Fruit fly (Drosophila melanogaster) whole organism, embryonic: ENCODE data around the gene DCTN1-p150.

Source experiments
- Antp ChIP-seq: fragments of 200-800 bp; sonication (Bioruptor generic); optimal IDR thresholded peaks from 3 replicates; lab custom pipeline; 2016; ENCODE audit warnings: missing biosample characterization, missing genetic modification characterization
- CG13296 ChIP-seq: fragments of 200-800 bp; sonication (Bioruptor generic); optimal IDR thresholded peaks from 3 replicates; lab custom pipeline; 2018; ENCODE audit warnings: missing biosample characterization, mild to moderate bottlenecking, missing genetic modification characterization
- CG15269 ChIP-seq: fragments of 200-800 bp; sonication (Bioruptor generic); optimal IDR thresholded peaks from 2 replicates; lab custom pipeline; 2018; ENCODE audit warnings: missing biosample characterization, mild to moderate bottlenecking, missing genetic modification characterization, moderate library complexity
- CG3163 ChIP-seq: fragments of 200-800 bp; sonication (Bioruptor generic); optimal IDR thresholded peaks from 3 replicates; lab custom pipeline; 2016; ENCODE audit warnings: missing biosample characterization, missing genetic modification characterization
- CG33557 ChIP-seq: fragments of 200-800 bp; sonication (Bioruptor generic); optimal IDR thresholded peaks from 2 replicates; lab custom pipeline; 2019; ENCODE audit warnings: missing biosample characterization, mild to moderate bottlenecking, missing genetic modification characterization, moderate library complexity
- CG34224 ChIP-seq: fragments of 200-800 bp; sonication (Bioruptor generic); IDR thresholded peaks from 3 replicates; pipeline ENCODE4 v1.3.6; 2022; ENCODE audit warnings: missing biosample characterization, missing genetic modification characterization; ENCODE audit not compliant: partially characterized antibody
- CG34376 ChIP-seq: fragments of 200-800 bp; sonication (Bioruptor generic); optimal IDR thresholded peaks from 2 replicates; lab custom pipeline; 2018; ENCODE audit warnings: missing biosample characterization, mild to moderate bottlenecking, missing genetic modification characterization
- CG4360 ChIP-seq: fragments of 200-800 bp; sonication (Bioruptor generic); IDR thresholded peaks from 2 replicates; pipeline ENCODE4 v1.3.6; 2022; ENCODE audit warnings: missing biosample characterization, missing genetic modification characterization
- CG5180 ChIP-seq: fragments of 200-800 bp; sonication (Bioruptor generic); optimal IDR thresholded peaks from 3 replicates; lab custom pipeline; 2017; ENCODE audit warnings: missing biosample characterization, missing genetic modification characterization, mild to moderate bottlenecking, moderate library complexity, missing genetic modification reagents
- CG6813 ChIP-seq: fragments of 200-800 bp; sonication (Bioruptor generic); optimal IDR thresholded peaks from 2 replicates; lab custom pipeline; 2017; ENCODE audit warnings: missing biosample characterization, missing genetic modification characterization, mild to moderate bottlenecking, moderate library complexity, missing genetic modification reagents
- CG6854 ChIP-seq: fragments of 200-800 bp; sonication (Bioruptor generic); optimal IDR thresholded peaks from 3 replicates; lab custom pipeline; 2017; ENCODE audit warnings: missing biosample characterization, mild to moderate bottlenecking, missing genetic modification characterization
- Deaf1 ChIP-seq: fragments of 200-800 bp; optimal IDR thresholded peaks from 3 replicates; lab custom pipeline; 2019; ENCODE audit warnings: missing biosample characterization, mild to moderate bottlenecking, missing genetic modification characterization, moderate library complexity
- E2f1 ChIP-seq: fragments of 200-800 bp; sonication (Bioruptor generic); IDR thresholded peaks from 2 replicates; pipeline ENCODE4 v1.3.6; 2022; ENCODE audit warnings: missing biosample characterization, missing genetic modification characterization
- E2f2 ChIP-seq: fragments of 200-800 bp; sonication (Bioruptor generic); IDR thresholded peaks from 2 replicates; pipeline ENCODE4 v1.3.6; 2022; ENCODE audit warnings: missing biosample characterization, missing genetic modification characterization
- Eip74EF ChIP-seq, 2 experiments: fragments of 200-800 bp in 1 of 2; fragments of >200 bp in 1 of 2; sonication (Bioruptor generic) in 1 of 2; optimal IDR thresholded peaks; 2 replicates each; lab custom pipeline; 2017 to 2019; ENCODE audit warnings: missing biosample characterization in 2 of 2, missing genetic modification characterization in 2 of 2, mild to moderate bottlenecking in 1 of 2, moderate library complexity in 1 of 2
- Ets97D ChIP-seq: fragments of 200-800 bp; sonication (Bioruptor generic); optimal IDR thresholded peaks from 3 replicates; lab custom pipeline; 2016; ENCODE audit warnings: missing biosample characterization, missing genetic modification characterization
- HHEX ChIP-seq: fragments of 200-800 bp; sonication (Bioruptor generic); optimal IDR thresholded peaks from 3 replicates; lab custom pipeline; 2017; ENCODE audit warnings: missing biosample characterization, mild to moderate bottlenecking, missing genetic modification characterization, missing genetic modification reagents
- HLH4C ChIP-seq: fragments of 200-800 bp; sonication (Bioruptor generic); IDR thresholded peaks from 3 replicates; pipeline ENCODE4 v1.3.6; 2022; ENCODE audit warnings: missing biosample characterization, missing genetic modification characterization; ENCODE audit not compliant: partially characterized antibody
- HmgD ChIP-seq: fragments of 200-800 bp; sonication (Bioruptor generic); optimal IDR thresholded peaks from 3 replicates; lab custom pipeline; 2016; ENCODE audit warnings: missing biosample characterization, missing genetic modification characterization
- Hr78 ChIP-seq, 2 experiments: fragments of 200-800 bp in 1 of 2; fragments of >200 bp in 1 of 2; sonication (Bioruptor generic) in 1 of 2; optimal IDR thresholded peaks; 2 replicates each; lab custom pipeline; 2017 to 2019; ENCODE audit warnings: missing biosample characterization in 2 of 2, missing genetic modification characterization in 2 of 2, mild to moderate bottlenecking in 1 of 2, moderate library complexity in 1 of 2
- Med ChIP-seq: fragments of 200-800 bp; sonication (Bioruptor generic); peaks from one replicate; lab custom pipeline; 2016; ENCODE audit warnings: missing biosample characterization, missing genetic modification characterization, mild to moderate bottlenecking, inconsistent platforms, moderate library complexity
- Trl ChIP-seq, 3 experiments: fragments of >200 bp in 2 of 3; fragments of 200-800 bp in 1 of 3; sonication (Bioruptor generic) in 1 of 3; optimal IDR thresholded peaks; 2 replicates in 1 of 3; 3 replicates in 2 of 3; lab custom pipeline; 2016 to 2017; ENCODE audit warnings: missing biosample characterization in 1 of 3, missing genetic modification characterization in 1 of 3
- bsh ChIP-seq, 2 experiments: fragments of 200-800 bp; sonication (Bioruptor generic); optimal IDR thresholded peaks; 2 replicates each; lab custom pipeline; 2017 to 2018; ENCODE audit warnings: mild to moderate bottlenecking in 2 of 2, missing biosample characterization in 2 of 2, missing genetic modification characterization in 2 of 2, moderate library complexity in 1 of 2
- btn ChIP-seq: fragments of 200-800 bp; sonication (Bioruptor generic); optimal IDR thresholded peaks from 2 replicates; lab custom pipeline; 2016; ENCODE audit warnings: missing biosample characterization, missing genetic modification characterization
- chinmo ChIP-seq: fragments of 200-800 bp; sonication (Bioruptor generic); IDR thresholded peaks from 4 replicates; pipeline ENCODE4 v1.3.6; 2022; ENCODE audit warnings: missing biosample characterization, missing genetic modification characterization; ENCODE audit not compliant: partially characterized antibody
- chn ChIP-seq: fragments of 200-800 bp; sonication (Bioruptor generic); optimal IDR thresholded peaks from 2 replicates; lab custom pipeline; 2016; ENCODE audit warnings: missing biosample characterization, missing genetic modification characterization
- ci ChIP-seq: fragments of 200-800 bp; sonication (Bioruptor generic); IDR thresholded peaks from 3 replicates; pipeline ENCODE4 v1.3.6; 2022; ENCODE audit warnings: missing biosample characterization, missing genetic modification characterization
- danr ChIP-seq: fragments of 200-800 bp; sonication (Bioruptor generic); IDR thresholded peaks from 2 replicates; pipeline ENCODE4 v1.3.6; 2022; ENCODE audit warnings: missing biosample characterization, missing genetic modification characterization
- hkb ChIP-seq, 2 experiments: fragments of 200-800 bp in 1 of 2; fragments of >200 bp in 1 of 2; sonication (Bioruptor generic) in 1 of 2; IDR thresholded peaks in 1 of 2; optimal IDR thresholded peaks in 1 of 2; 2 replicates each; pipeline versions ENCODE4 v1.3.6 to Lab custom; 2017 to 2022; ENCODE audit warnings: missing biosample characterization in 1 of 2, missing genetic modification characterization in 1 of 2
- kni ChIP-seq: fragments of 200-800 bp; sonication (Bioruptor generic); optimal IDR thresholded peaks from 3 replicates; lab custom pipeline; 2017; ENCODE audit warnings: mild to moderate bottlenecking, missing biosample characterization, missing genetic modification reagents, missing genetic modification characterization
- nom ChIP-seq: fragments of 200-800 bp; sonication (Bioruptor generic); optimal IDR thresholded peaks from 2 replicates; lab custom pipeline; 2017; ENCODE audit warnings: missing biosample characterization, missing genetic modification characterization, mild to moderate bottlenecking, moderate library complexity, missing genetic modification reagents
- odd ChIP-seq: fragments of 200-800 bp; sonication (Bioruptor generic); optimal IDR thresholded peaks from 2 replicates; lab custom pipeline; 2017; ENCODE audit warnings: missing biosample characterization, mild to moderate bottlenecking, missing genetic modification characterization
- pros ChIP-seq: fragments of 200-800 bp; sonication (Bioruptor generic); optimal IDR thresholded peaks from 3 replicates; lab custom pipeline; 2019; ENCODE audit warnings: missing biosample characterization, mild to moderate bottlenecking, missing genetic modification characterization, moderate library complexity
- sens ChIP-seq: fragments of 200-800 bp; sonication (Bioruptor generic); peaks from one replicate; lab custom pipeline; 2016; ENCODE audit warnings: missing biosample characterization, missing genetic modification characterization
- slou ChIP-seq: fragments of 200-800 bp; sonication (Bioruptor generic); optimal IDR thresholded peaks from 3 replicates; lab custom pipeline; 2016; ENCODE audit warnings: missing biosample characterization, missing genetic modification characterization
- sna ChIP-seq: fragments of 200-800 bp; sonication (Bioruptor generic); IDR thresholded peaks from 2 replicates; pipeline ENCODE4 v1.3.6; 2022; ENCODE audit warnings: missing biosample characterization, missing genetic modification characterization; ENCODE audit not compliant: partially characterized antibody
- so ChIP-seq: fragments of 200-800 bp; sonication (Bioruptor generic); IDR thresholded peaks from 3 replicates; pipeline ENCODE4 v1.3.6; 2022; ENCODE audit warnings: missing biosample characterization, missing genetic modification characterization
- sqz ChIP-seq: fragments of 200-800 bp; sonication (Bioruptor generic); optimal IDR thresholded peaks from 3 replicates; lab custom pipeline; 2018; ENCODE audit warnings: missing biosample characterization, mild to moderate bottlenecking, missing genetic modification characterization
- stwl ChIP-seq: fragments of 200-800 bp; sonication (Bioruptor generic); optimal IDR thresholded peaks from 3 replicates; lab custom pipeline; 2018; ENCODE audit warnings: missing biosample characterization, mild to moderate bottlenecking, missing genetic modification characterization, moderate library complexity
- ttk ChIP-seq: fragments of 200-800 bp; sonication (Bioruptor generic); IDR thresholded peaks from 2 replicates; pipeline ENCODE4 v2.1.2; 2022; ENCODE audit warnings: missing biosample characterization, missing genetic modification characterization
- wdn ChIP-seq: fragments of 200-800 bp; sonication (Bioruptor generic); IDR thresholded peaks from 2 replicates; pipeline ENCODE4 v1.3.6; 2022; ENCODE audit warnings: missing biosample characterization, missing genetic modification characterization
- zen ChIP-seq: fragments of 200-800 bp; sonication (Bioruptor generic); optimal IDR thresholded peaks from 3 replicates; lab custom pipeline; 2018; ENCODE audit warnings: missing biosample characterization, mild to moderate bottlenecking, missing genetic modification characterization, moderate library complexity
- zfh2 ChIP-seq: fragments of 200-800 bp; sonication (Bioruptor generic); optimal IDR thresholded peaks from 2 replicates; lab custom pipeline; 2016; ENCODE audit warnings: missing biosample characterization, missing genetic modification characterization

DCTN1-p150 gene

DNA sequence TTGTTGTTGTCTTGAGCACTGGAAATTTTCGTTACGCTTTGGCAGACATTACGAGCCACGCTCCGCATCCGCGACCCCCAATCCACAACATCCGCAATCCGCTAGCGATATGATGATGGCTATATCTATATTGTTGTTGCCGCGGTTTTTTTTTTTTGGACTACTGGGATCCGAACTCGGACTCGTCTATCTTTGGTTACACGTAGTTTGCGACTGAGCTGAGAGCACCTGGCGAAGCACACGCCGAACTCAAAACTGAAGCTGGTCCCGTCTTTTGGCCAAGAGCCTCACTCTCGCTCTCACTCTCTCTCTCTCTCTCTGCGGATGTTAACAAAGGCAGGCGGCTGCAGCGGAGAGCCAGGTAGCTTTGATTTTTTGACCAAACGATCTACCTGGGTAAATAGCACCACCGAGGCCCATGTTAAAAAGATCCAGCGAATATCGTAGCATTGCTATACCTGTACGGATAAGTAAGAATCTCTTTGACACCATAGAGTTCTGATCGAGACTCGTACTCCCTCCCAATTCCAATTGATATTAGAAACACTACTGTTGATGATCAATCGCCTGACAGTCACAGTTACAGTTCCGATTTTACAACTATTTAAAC is 4.0 kb upstream of the DCTN1-p150 start, which contains the start of gene Rgl (continued):
- TF ChIP-seq zen (tag; lab: Kevin White, UChicago) (no peak), slou (GFP tag; lab: Kevin White, UChicago) (no peak), btn (GFP tag; lab: Kevin White, UChicago) (no peak), E2f1 (GFP tag; lab: Robert Waterston, UW) (no peak), CG6813 (GFP tag; lab: Kevin White, UChicago) (no peak)
- TF ChIP-seq, all 482 proteins: peak for 58

DNA sequence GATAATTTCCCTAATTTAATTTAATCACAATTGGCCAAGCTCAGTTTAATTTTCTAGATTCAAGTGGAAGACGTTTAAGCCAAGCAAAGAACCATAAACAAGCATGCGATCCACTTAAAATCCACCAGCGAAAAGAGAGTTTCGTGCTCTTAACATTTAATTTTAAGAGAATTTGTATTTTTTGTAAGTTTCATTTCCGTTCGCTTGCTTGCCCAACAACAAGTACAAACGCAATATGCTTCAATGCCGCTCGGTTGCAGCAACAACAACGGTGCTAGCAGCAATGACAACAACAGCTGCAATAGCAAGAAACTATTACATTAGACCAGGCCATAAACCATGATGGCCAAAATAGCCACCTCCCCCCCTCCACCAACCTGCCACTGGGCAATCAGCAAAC is 5.7 kb downstream of the DCTN1-p150 start:
- peak; percentile 32; the same call in 1 of the 2 replicates for TF ChIP-seq E2f2 (GFP tag; lab: Robert Waterston, UW)
- TF ChIP-seq kni, result peak; percentile 5
- peak; percentile 20 for TF ChIP-seq HHEX (GFP tag; lab: Kevin White, UChicago)
- no peak for TF ChIP-seq Antp (GFP tag; lab: Kevin White, UChicago)
- TF ChIP-seq sna (GFP tag; lab: Robert Waterston, UW), result 0 out of 2 replicates have a peak, but pooled peaks have one; percentile 16
- no peak for TF ChIP-seq hkb (optimal IDR thresholded peaks at IDR 0.05; lab: Kevin White, UChicago)
- TF ChIP-seq hkb (GFP tag; IDR thresholded peaks at IDR 0.05; lab: Robert Waterston, UW), result peak; percentile 39; the same call in 1 of the 2 replicates
- TF ChIP-seq Hr78 (GFP tag; optimal IDR thresholded peaks at IDR 0.05; lab: Kevin White, UChicago), result peak in 1 of 2 experiments; percentile 49
- peak; percentile 7 for TF ChIP-seq odd (GFP tag; lab: Kevin White, UChicago)
- TF ChIP-seq chn (GFP tag; lab: Kevin White, UChicago), result no peak
- TF ChIP-seq sqz (GFP tag; lab: Kevin White, UChicago), result peak; percentile 63
- no peak for TF ChIP-seq HmgD (GFP tag; lab: Kevin White, UChicago)
- peak in 1 of 2 experiments; percentile 23 for TF ChIP-seq bsh (GFP tag; optimal IDR thresholded peaks at IDR 0.05; lab: Kevin White, UChicago)
- TF ChIP-seq CG6854 (GFP tag; lab: Kevin White, UChicago), result no peak
- peak; percentile 51 to 56 for TF ChIP-seq Trl (optimal IDR thresholded peaks at IDR 0.05; lab: Kevin White, UChicago)
- TF ChIP-seq Trl (GFP tag; optimal IDR thresholded peaks at IDR 0.05; lab: Kevin White, UChicago), result no peak
- peak; percentile 68 for TF ChIP-seq CG4360 (GFP tag; lab: Robert Waterston, UW)
- TF ChIP-seq CG33557 (GFP tag; lab: Kevin White, UChicago), result no peak
- TF ChIP-seq so (GFP tag; lab: Robert Waterston, UW), result peak; percentile 45; the same call in 1 of the 3 replicates
- TF ChIP-seq Med (GFP tag; lab: Kevin White, UChicago), result peak; percentile 43
- TF ChIP-seq Eip74EF (GFP tag; optimal IDR thresholded peaks at IDR 0.05; lab: Kevin White, UChicago), result peak in 1 of 2 experiments; percentile 22
- TF ChIP-seq sens (GFP tag; lab: Kevin White, UChicago), result peak; percentile 57
- TF ChIP-seq CG34376 (GFP tag; lab: Kevin White, UChicago), result peak; percentile 16
- TF ChIP-seq ci (GFP tag; lab: Robert Waterston, UW), result peak; percentile 53; the same call in 1 of the 3 replicates
- peak; percentile 88; the same call in 2 of the 4 replicates for TF ChIP-seq chinmo (GFP tag; lab: Robert Waterston, UW)
- TF ChIP-seq pros (GFP tag; lab: Kevin White, UChicago), result peak; percentile 16
- no peak for TF ChIP-seq zfh2 (GFP tag; lab: Kevin White, UChicago)
- 0 out of 2 replicates have a peak, but pooled peaks have one; percentile 18 for TF ChIP-seq wdn
- TF ChIP-seq CG13296, result peak; percentile 34
- peak; percentile 57 for TF ChIP-seq Deaf1 (tag; lab: Kevin White, UChicago)
- peak; percentile 79 for TF ChIP-seq CG5180 (GFP tag; lab: Kevin White, UChicago)
- TF ChIP-seq CG34224 (GFP tag; lab: Robert Waterston, UW), result peak; percentile 18; the same call in 1 of the 3 replicates
- TF ChIP-seq HLH4C, result no peak
- TF ChIP-seq CG3163 (GFP tag; lab: Kevin White, UChicago), result peak; percentile 96
- peak; percentile 39 for TF ChIP-seq nom (GFP tag; lab: Kevin White, UChicago)
- TF ChIP-seq Ets97D (GFP tag; lab: Kevin White, UChicago), result peak; percentile 35
- TF ChIP-seq CG15269 (tag; lab: Kevin White, UChicago), result no peak
- no peak for TF ChIP-seq ttk (GFP tag; lab: Robert Waterston, UW)
- TF ChIP-seq danr (GFP tag; lab: Robert Waterston, UW), result no peak
- TF ChIP-seq stwl (tag; lab: Kevin White, UChicago), result peak; percentile 14
